Worm (Caenorhabditis elegans) whole organism, L3 larva: ENCODE results near the gene dsl-3.

Experiments used
- R02D3.7 ChIP-seq: fragments of 150-350 bp; optimal IDR thresholded peaks from 2 replicates; lab custom pipeline; 2014; ENCODE audit warnings: missing biosample characterization, missing genetic modification characterization
- ZK546.5 ChIP-seq: sonication (generic microtip); optimal IDR thresholded peaks from 2 replicates; lab custom pipeline; 2017; ENCODE audit warnings: missing biosample characterization, missing genetic modification characterization
- aly-2 ChIP-seq: fragments of 150-350 bp; optimal IDR thresholded peaks from 2 replicates; lab custom pipeline; 2014; ENCODE audit warnings: missing biosample characterization, missing genetic modification characterization
- ama-1 ChIP-seq: fragments of 150-350 bp; optimal IDR thresholded peaks from 2 replicates; lab custom pipeline; 2018
- ceh-16 ChIP-seq: sonication (generic microtip); optimal IDR thresholded peaks from 2 replicates; lab custom pipeline; 2017; ENCODE audit warnings: missing biosample characterization, missing genetic modification characterization
- ceh-28 ChIP-seq: fragments of 150-350 bp; optimal IDR thresholded peaks from 2 replicates; lab custom pipeline; 2014; ENCODE audit warnings: missing biosample characterization, missing genetic modification reagents, missing genetic modification characterization
- ceh-82 ChIP-seq: fragments of 150-350 bp; optimal IDR thresholded peaks from 2 replicates; lab custom pipeline; 2014; ENCODE audit warnings: missing biosample characterization, missing genetic modification characterization
- ceh-9 ChIP-seq: sonication (generic microtip); optimal IDR thresholded peaks from 2 replicates; lab custom pipeline; 2018; ENCODE audit warnings: missing biosample characterization, missing genetic modification characterization
- daf-12 ChIP-seq: fragments of 150-350 bp; optimal IDR thresholded peaks from 2 replicates; lab custom pipeline; 2014; ENCODE audit warnings: missing biosample characterization, missing genetic modification reagents, missing genetic modification characterization
- egl-27 ChIP-seq: sonication (generic microtip); optimal IDR thresholded peaks from 4 replicates; lab custom pipeline; 2017; ENCODE audit warnings: missing biosample characterization, missing genetic modification reagents, missing genetic modification characterization
- egl-5 ChIP-seq: fragments of 150-350 bp; optimal IDR thresholded peaks from 2 replicates; lab custom pipeline; 2017; ENCODE audit warnings: missing biosample characterization, missing genetic modification reagents, missing genetic modification characterization, inconsistent platforms
- elt-1 ChIP-seq: fragments of 150-350 bp; optimal IDR thresholded peaks from 2 replicates; lab custom pipeline; 2014; ENCODE audit warnings: missing biosample characterization, missing genetic modification characterization
- elt-2 ChIP-seq: sonication (generic microtip); optimal IDR thresholded peaks from 2 replicates; lab custom pipeline; 2016; ENCODE audit warnings: missing genetic modification reagents, mild to moderate bottlenecking, missing genetic modification characterization, missing compliant biosample characterization
- elt-3 ChIP-seq, 3 experiments: fragments of 150-350 bp in 1 of 3; sonication (generic microtip) in 2 of 3; optimal IDR thresholded peaks; 2 replicates in 2 of 3; 4 replicates in 1 of 3; lab custom pipeline; 2014 to 2017; ENCODE audit warnings: missing biosample characterization in 3 of 3, missing genetic modification characterization in 3 of 3
- eor-1 ChIP-seq, 2 experiments: fragments of 150-350 bp; optimal IDR thresholded peaks; 2 replicates each; lab custom pipeline; 2014 to 2018; ENCODE audit warnings: missing biosample characterization in 2 of 2, missing genetic modification characterization in 2 of 2
- fkh-10 ChIP-seq: sonication (generic microtip); optimal IDR thresholded peaks from 2 replicates; lab custom pipeline; 2017; ENCODE audit warnings: missing biosample characterization, missing genetic modification reagents, missing genetic modification characterization
- fkh-2 ChIP-seq: fragments of 150-350 bp; optimal IDR thresholded peaks from 2 replicates; lab custom pipeline; 2014; ENCODE audit warnings: missing biosample characterization, missing genetic modification reagents, missing genetic modification characterization
- fos-1 ChIP-seq: fragments of 150-350 bp; optimal IDR thresholded peaks from 2 replicates; lab custom pipeline; 2014; ENCODE audit warnings: missing biosample characterization, missing genetic modification characterization
- hmg-11 ChIP-seq: sonication (generic microtip); optimal IDR thresholded peaks from 2 replicates; lab custom pipeline; 2016; ENCODE audit warnings: missing genetic modification characterization, missing compliant biosample characterization
- jun-1 ChIP-seq: fragments of 150-350 bp; optimal IDR thresholded peaks from 2 replicates; lab custom pipeline; 2014; ENCODE audit warnings: missing biosample characterization, missing genetic modification reagents, missing genetic modification characterization
- lin-15B ChIP-seq: fragments of 150-350 bp; optimal IDR thresholded peaks from 2 replicates; lab custom pipeline; 2014; ENCODE audit warnings: missing biosample characterization, missing genetic modification characterization
- lin-39 ChIP-seq: fragments of 150-350 bp; optimal IDR thresholded peaks from 2 replicates; lab custom pipeline; 2018; ENCODE audit warnings: missing biosample characterization, missing genetic modification reagents, missing genetic modification characterization
- lsy-12 ChIP-seq: sonication (generic microtip); optimal IDR thresholded peaks from 2 replicates; lab custom pipeline; 2016; ENCODE audit warnings: mild to moderate bottlenecking, missing genetic modification characterization, missing compliant biosample characterization
- mdl-1 ChIP-seq: fragments of 150-350 bp; optimal IDR thresholded peaks from 2 replicates; lab custom pipeline; 2014; ENCODE audit warnings: missing biosample characterization, missing genetic modification characterization
- mml-1 ChIP-seq: fragments of 150-350 bp; sonication (generic microtip); optimal IDR thresholded peaks from 3 replicates; lab custom pipeline; 2014; ENCODE audit warnings: missing biosample characterization, missing genetic modification characterization
- nfya-1 ChIP-seq: sonication (generic microtip); optimal IDR thresholded peaks from 2 replicates; lab custom pipeline; 2017; ENCODE audit warnings: missing genetic modification characterization, mild to moderate bottlenecking, missing compliant biosample characterization, antibody characterized with exemption, moderate library complexity; ENCODE audit not compliant: insufficient read depth
- nhr-11 ChIP-seq: fragments of 150-350 bp; optimal IDR thresholded peaks from 2 replicates; lab custom pipeline; 2014; ENCODE audit warnings: missing biosample characterization, missing genetic modification characterization
- nhr-12 ChIP-seq: fragments of 150-350 bp; optimal IDR thresholded peaks from 2 replicates; lab custom pipeline; 2014; ENCODE audit warnings: missing biosample characterization, missing genetic modification characterization
- nhr-23 ChIP-seq: fragments of 150-350 bp; optimal IDR thresholded peaks from 2 replicates; lab custom pipeline; 2014; ENCODE audit warnings: missing biosample characterization, missing genetic modification reagents, missing genetic modification characterization
- nhr-237 ChIP-seq: fragments of 150-350 bp; optimal IDR thresholded peaks from 2 replicates; lab custom pipeline; 2014; ENCODE audit warnings: missing biosample characterization, missing genetic modification characterization
- nhr-25 ChIP-seq: sonication (generic microtip); optimal IDR thresholded peaks from 2 replicates; lab custom pipeline; 2017; ENCODE audit warnings: missing biosample characterization, missing genetic modification characterization
- nhr-28 ChIP-seq: fragments of 150-350 bp; optimal IDR thresholded peaks from 2 replicates; lab custom pipeline; 2014; ENCODE audit warnings: missing biosample characterization, missing genetic modification characterization
- nhr-43 ChIP-seq: sonication (generic microtip); optimal IDR thresholded peaks from 2 replicates; lab custom pipeline; 2016; ENCODE audit warnings: mild to moderate bottlenecking, missing genetic modification characterization, missing compliant biosample characterization; ENCODE audit not compliant: poor library complexity, severe bottlenecking
- nhr-67 ChIP-seq: fragments of 150-350 bp; optimal IDR thresholded peaks from 2 replicates; lab custom pipeline; 2014; ENCODE audit warnings: missing biosample characterization, missing genetic modification characterization
- nhr-76 ChIP-seq: fragments of 150-350 bp; sonication (generic microtip); optimal IDR thresholded peaks from 5 replicates; lab custom pipeline; 2014; ENCODE audit warnings: missing biosample characterization, missing genetic modification characterization
- nhr-77 ChIP-seq: fragments of 150-350 bp; optimal IDR thresholded peaks from 2 replicates; lab custom pipeline; 2014; ENCODE audit warnings: missing biosample characterization, missing genetic modification characterization
- pha-4 ChIP-seq: fragments of 150-350 bp; optimal IDR thresholded peaks from 2 replicates; lab custom pipeline; 2014; ENCODE audit warnings: missing biosample characterization, missing genetic modification reagents, missing genetic modification characterization
- pqm-1 ChIP-seq: fragments of 150-350 bp; optimal IDR thresholded peaks from 2 replicates; lab custom pipeline; 2017; ENCODE audit warnings: missing biosample characterization, missing genetic modification characterization, inconsistent platforms
- sea-2 ChIP-seq: fragments of 150-350 bp; sonication (generic microtip); optimal IDR thresholded peaks from 4 replicates; lab custom pipeline; 2014; ENCODE audit warnings: missing biosample characterization, missing genetic modification reagents, missing genetic modification characterization
- skn-1 ChIP-seq: fragments of 150-350 bp; optimal IDR thresholded peaks from 2 replicates; lab custom pipeline; 2014; ENCODE audit warnings: missing biosample characterization, missing genetic modification characterization
- snpc-4 ChIP-seq: fragments of 150-350 bp; optimal IDR thresholded peaks from 2 replicates; lab custom pipeline; 2014; ENCODE audit warnings: missing biosample characterization, missing genetic modification characterization
- tbx-2 ChIP-seq: sonication (generic microtip); optimal IDR thresholded peaks from 2 replicates; lab custom pipeline; 2016; ENCODE audit warnings: mild to moderate bottlenecking, missing genetic modification characterization, missing compliant biosample characterization
- unc-39 ChIP-seq: sonication (generic microtip); optimal IDR thresholded peaks from 4 replicates; lab custom pipeline; 2017; ENCODE audit warnings: missing biosample characterization, missing genetic modification characterization
- unc-62 ChIP-seq: fragments of 150-350 bp; sonication (generic microtip); optimal IDR thresholded peaks from 4 replicates; lab custom pipeline; 2014; ENCODE audit warnings: missing biosample characterization, missing genetic modification reagents, missing genetic modification characterization
- zag-1 ChIP-seq: fragments of 150-350 bp; optimal IDR thresholded peaks from 2 replicates; lab custom pipeline; 2014; ENCODE audit warnings: missing biosample characterization, missing genetic modification characterization
- ztf-11 ChIP-seq: fragments of 150-350 bp; optimal IDR thresholded peaks from 2 replicates; lab custom pipeline; 2014; ENCODE audit warnings: missing biosample characterization, missing genetic modification characterization
- ztf-4 ChIP-seq: fragments of 150-350 bp; optimal IDR thresholded peaks from 2 replicates; lab custom pipeline; 2014; ENCODE audit warnings: missing biosample characterization, missing genetic modification characterization

Gene dsl-3

ce11 chrIV:1595802-1596201, 14.3 kb upstream of the dsl-3 start, which contains the start of gene npp-8:
Gene npp-8, minus strand, starts transcription at chrIV:1595824.
- TF ChIP-seq mdl-1 (tag; lab: Kevin White, UChicago), result no peak
- no peak for TF ChIP-seq elt-3 (tag; optimal IDR thresholded peaks at IDR 0.05; lab: Kevin White, UChicago)
- TF ChIP-seq fkh-2 (tag; lab: Kevin White, UChicago), result no peak
- no peak for TF ChIP-seq elt-1
- TF ChIP-seq nhr-11 (tag; lab: Kevin White, UChicago), result no peak
- peak; percentile 84 for TF ChIP-seq lin-15B (tag; lab: Kevin White, UChicago)
- TF ChIP-seq skn-1 (tag; lab: Kevin White, UChicago), result peak; percentile 73
- TF ChIP-seq eor-1 (tag; optimal IDR thresholded peaks at IDR 0.05; lab: Kevin White, UChicago), result no peak
- TF ChIP-seq ceh-82 (tag; lab: Kevin White, UChicago), result peak; percentile 16
- TF ChIP-seq ztf-4 (tag; lab: Kevin White, UChicago), result no peak
- peak; percentile 84 for TF ChIP-seq pha-4 (tag; lab: Kevin White, UChicago)
- peak; percentile 77 for TF ChIP-seq nhr-23 (tag; lab: Kevin White, UChicago)
- TF ChIP-seq sea-2, result no peak
- TF ChIP-seq snpc-4 (tag; lab: Kevin White, UChicago), result peak; percentile 61
- TF ChIP-seq egl-5, result no peak
- TF ChIP-seq aly-2 (tag; lab: Kevin White, UChicago), result no peak
- TF ChIP-seq nhr-25 (tag; lab: Kevin White, UChicago), result peak; percentile 74
- TF ChIP-seq unc-62 (GFP tag; lab: Kevin White, UChicago), result no peak
- TF ChIP-seq nhr-67 (tag; lab: Kevin White, UChicago), result no peak
- no peak for TF ChIP-seq unc-39 (tag; lab: Kevin White, UChicago)
- peak; percentile 93 for TF ChIP-seq hmg-11 (tag; lab: Kevin White, UChicago)
- TF ChIP-seq lsy-12 (tag; lab: Kevin White, UChicago), result peak; percentile 86
- TF ChIP-seq fkh-10, result no peak
- peak; percentile 64 for TF ChIP-seq elt-2 (tag; lab: Kevin White, UChicago)
- TF ChIP-seq nhr-28 (tag; lab: Kevin White, UChicago), result no peak
- TF ChIP-seq nhr-43 (tag; lab: Kevin White, UChicago), result no peak
- peak; percentile 33 for TF ChIP-seq jun-1 (tag; lab: Kevin White, UChicago)
- TF ChIP-seq mml-1, result no peak
- no peak for TF ChIP-seq ceh-9
- TF ChIP-seq nhr-12, result no peak
- TF ChIP-seq tbx-2 (tag; lab: Kevin White, UChicago), result peak; percentile 61
- no peak for TF ChIP-seq ZK546.5 (tag; lab: Kevin White, UChicago)
- no peak for TF ChIP-seq nhr-76 (tag; lab: Kevin White, UChicago)
- TF ChIP-seq ceh-28 (tag; lab: Kevin White, UChicago), result peak; percentile 67
- no peak for TF ChIP-seq pqm-1 (tag; lab: Kevin White, UChicago)
- peak; percentile 6 for TF ChIP-seq egl-27 (tag; lab: Kevin White, UChicago)
- TF ChIP-seq lin-39 (tag; lab: Kevin White, UChicago), result peak; percentile 77
- TF ChIP-seq fos-1, result peak; percentile 4
- peak; percentile 31 for TF ChIP-seq ceh-16
- TF ChIP-seq nhr-77 (tag; lab: Kevin White, UChicago), result no peak
- no peak for TF ChIP-seq daf-12 (tag; lab: Kevin White, UChicago)
- no peak for TF ChIP-seq nhr-237 (tag; lab: Kevin White, UChicago)
- peak; percentile 55 for TF ChIP-seq R02D3.7 (tag; lab: Kevin White, UChicago)
- TF ChIP-seq ztf-11 (tag; lab: Kevin White, UChicago), result no peak
- TF ChIP-seq ama-1 (lab: Kevin White, UChicago), result peak; percentile 52
- TF ChIP-seq nfya-1, result peak; percentile 82
- TF ChIP-seq zag-1 (tag; lab: Kevin White, UChicago), result no peak
- TF ChIP-seq, all 47 proteins: peak for 20
